Worm (Caenorhabditis elegans): ENCODE measurements around the gene F57F4.2.

The F57F4.2 gene

DNA sequence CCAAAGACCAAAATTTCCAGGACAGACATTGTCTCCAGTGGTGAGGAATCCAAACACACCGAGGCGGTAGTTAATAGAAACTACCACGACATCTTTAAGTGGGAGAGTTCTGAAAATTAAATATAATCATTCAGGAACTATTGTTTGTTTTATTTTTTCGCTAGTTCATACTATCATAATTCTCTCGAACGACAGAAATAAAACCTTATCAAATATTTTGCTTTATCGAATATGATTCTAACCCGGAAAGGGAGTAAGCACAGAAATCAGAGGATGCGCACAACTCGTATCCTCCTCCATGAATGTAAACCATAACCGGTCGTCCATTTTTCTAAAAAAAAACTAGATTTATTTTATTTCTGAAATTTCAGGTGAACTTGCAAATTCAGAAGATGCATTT is 24.7 kb downstream of the F57F4.2 start:
- TF ChIP-seq pqm-1 (tag; optimal IDR thresholded peaks at IDR 0.05) (peak; percentile 13), elt-2 (tag; optimal IDR thresholded peaks at IDR 0.05) (peak; percentile 51), unc-62 (GFP tag; optimal IDR thresholded peaks at IDR 0.05) (no peak)

DNA sequence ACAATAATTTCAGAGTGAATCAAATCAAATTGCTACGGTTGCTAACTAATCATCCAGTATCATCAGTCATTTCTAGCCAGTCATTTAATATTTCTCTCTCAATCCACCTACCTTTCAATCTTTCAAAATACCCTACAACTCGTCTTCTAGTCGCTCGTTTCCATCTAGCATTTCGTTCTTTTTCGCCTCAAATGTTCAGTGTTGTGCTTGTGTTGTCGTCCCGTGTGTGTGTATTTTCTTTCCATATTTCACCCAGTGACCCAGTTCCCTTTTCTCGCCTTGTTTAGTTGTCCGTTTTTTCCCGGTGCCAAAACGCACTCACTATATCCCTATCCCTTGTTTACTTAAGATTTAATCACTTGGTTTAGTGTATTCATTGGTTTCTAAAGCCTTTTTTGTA is 27.8 kb downstream of the F57F4.2 start:
- peak; percentile 6 for TF ChIP-seq pha-4 (tag; optimal IDR thresholded peaks at IDR 0.05)
- no peak for TF ChIP-seq eor-1 (tag; optimal IDR thresholded peaks at IDR 0.05)

DNA sequence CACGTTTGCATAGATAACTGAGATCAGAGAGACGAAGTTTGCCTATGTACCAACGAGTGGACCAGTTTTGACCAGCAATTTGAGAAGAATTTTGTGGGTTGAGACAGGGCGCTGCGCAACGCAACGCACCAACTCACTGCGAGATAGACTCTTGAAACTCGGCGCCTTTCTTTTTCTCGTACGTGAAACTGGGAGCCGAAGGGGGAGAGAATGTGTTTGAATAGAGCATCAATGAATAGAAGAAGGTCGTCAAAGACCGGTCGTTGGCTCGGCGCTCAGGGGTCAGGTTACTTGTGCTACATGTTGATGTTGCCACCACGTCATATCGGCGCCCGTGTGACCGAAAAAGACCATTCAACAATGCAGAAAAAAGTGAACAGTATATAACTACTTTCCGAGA is 30.0 kb downstream of the F57F4.2 start:
- TF ChIP-seq pha-4 (tag; optimal IDR thresholded peaks at IDR 0.05) (peak; percentile 83), ZK546.5 (tag; optimal IDR thresholded peaks at IDR 0.05) (no peak)

DNA sequence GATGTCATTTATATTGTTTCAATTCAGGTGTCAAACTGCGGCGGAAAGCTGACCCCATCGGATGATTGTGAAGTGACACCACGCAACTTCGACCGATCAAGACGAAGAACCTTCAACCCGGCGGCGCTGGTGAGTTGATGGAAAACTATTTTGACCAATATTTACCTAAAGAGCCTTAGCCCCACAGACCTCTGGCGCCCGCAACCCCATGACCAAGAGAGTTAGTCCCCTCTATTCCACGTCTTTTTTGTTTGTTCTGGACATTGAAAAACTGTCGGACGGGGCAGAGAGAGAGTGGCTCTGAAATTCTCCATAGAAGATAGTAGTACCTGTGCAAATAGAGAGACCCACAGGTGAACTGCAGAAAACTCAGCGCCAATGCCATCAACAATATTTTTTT is 30.8 kb downstream of the F57F4.2 start:
- TF ChIP-seq mml-1 (tag; optimal IDR thresholded peaks at IDR 0.05) (no peak), pha-4 (tag; optimal IDR thresholded peaks at IDR 0.05) (peak; percentile 80)

ce11 chrV:6357236-6357635 is 32.3 kb downstream of the F57F4.2 start:
- TF ChIP-seq pha-4 (tag; optimal IDR thresholded peaks at IDR 0.05) (peak; percentile 74), daf-12 (tag; optimal IDR thresholded peaks at IDR 0.05) (no peak)

ce11 chrV:6355975-6356441 is 33.5 kb downstream of the F57F4.2 start, which contains the start of gene bcl-11:
bcl-11 (plus strand) TSS chrV:6356025.
- TF ChIP-seq pha-4 (tag; optimal IDR thresholded peaks at IDR 0.05) (peak; percentile 19), skn-1 (tag; optimal IDR thresholded peaks at IDR 0.05) (no peak), nhr-237 (tag; optimal IDR thresholded peaks at IDR 0.05) (no peak), nhr-77 (tag; optimal IDR thresholded peaks at IDR 0.05) (no peak), nfya-1 (tag; optimal IDR thresholded peaks at IDR 0.05; ENCODE audit: insufficient read depth) (no peak), nhr-12 (tag; optimal IDR thresholded peaks at IDR 0.05) (no peak), jun-1 (tag; optimal IDR thresholded peaks at IDR 0.05) (peak; percentile 13), egl-27 (tag; optimal IDR thresholded peaks at IDR 0.05) (no peak), elt-1 (tag; optimal IDR thresholded peaks at IDR 0.05) (no peak), nhr-67 (tag; optimal IDR thresholded peaks at IDR 0.05) (no peak), elt-2 (tag; optimal IDR thresholded peaks at IDR 0.05) (peak; percentile 94), pqm-1 (tag; optimal IDR thresholded peaks at IDR 0.05) (peak; percentile 90), nhr-76 (tag; optimal IDR thresholded peaks at IDR 0.05) (no peak), ceh-82 (tag; optimal IDR thresholded peaks at IDR 0.05) (no peak), zag-1 (tag; optimal IDR thresholded peaks at IDR 0.05) (no peak), ama-1 (optimal IDR thresholded peaks at IDR 0.05) (no peak)

ce11 chrV:6355412-6355811 is 34.1 kb downstream of the F57F4.2 start:
- TF ChIP-seq ceh-28 (tag; optimal IDR thresholded peaks at IDR 0.05) (no peak), pha-4 (tag; optimal IDR thresholded peaks at IDR 0.05) (peak; percentile 7), nhr-12 (tag; optimal IDR thresholded peaks at IDR 0.05) (no peak), nfya-1 (tag; optimal IDR thresholded peaks at IDR 0.05; ENCODE audit: insufficient read depth) (no peak)

ce11 chrV:6354786-6355185 is 34.7 kb downstream of the F57F4.2 start:
- TF ChIP-seq nhr-23 (tag; optimal IDR thresholded peaks at IDR 0.05): peak; percentile 28
- no peak for TF ChIP-seq tbx-2 (tag; optimal IDR thresholded peaks at IDR 0.05)

ce11 chrV:6354202-6354601 is 35.3 kb downstream of the F57F4.2 start:
- peak; percentile 96 for TF ChIP-seq nhr-25 (tag; optimal IDR thresholded peaks at IDR 0.05)
- no peak for TF ChIP-seq daf-12 (tag; optimal IDR thresholded peaks at IDR 0.05)
- no peak for TF ChIP-seq ceh-82 (tag; optimal IDR thresholded peaks at IDR 0.05)
- TF ChIP-seq nhr-12 (tag; optimal IDR thresholded peaks at IDR 0.05): no peak
- no peak for TF ChIP-seq ztf-4 (tag; optimal IDR thresholded peaks at IDR 0.05)
- no peak for TF ChIP-seq nhr-11 (tag; optimal IDR thresholded peaks at IDR 0.05)
- no peak for TF ChIP-seq unc-39 (tag; optimal IDR thresholded peaks at IDR 0.05)
- no peak for TF ChIP-seq pha-4 (tag; optimal IDR thresholded peaks at IDR 0.05)
- no peak for TF ChIP-seq jun-1 (tag; optimal IDR thresholded peaks at IDR 0.05)
- TF ChIP-seq nhr-237 (tag; optimal IDR thresholded peaks at IDR 0.05): no peak
- TF ChIP-seq nfya-1 (tag; optimal IDR thresholded peaks at IDR 0.05; ENCODE audit: insufficient read depth): peak; percentile 37
- no peak for TF ChIP-seq lin-15B (tag; optimal IDR thresholded peaks at IDR 0.05)
- peak; percentile 76 for TF ChIP-seq nhr-23 (tag; optimal IDR thresholded peaks at IDR 0.05)
- no peak for TF ChIP-seq mml-1 (tag; optimal IDR thresholded peaks at IDR 0.05)
- TF ChIP-seq elt-1 (tag; optimal IDR thresholded peaks at IDR 0.05): no peak
- TF ChIP-seq pqm-1 (tag; optimal IDR thresholded peaks at IDR 0.05): no peak
- no peak for TF ChIP-seq nhr-76 (tag; optimal IDR thresholded peaks at IDR 0.05)
- no peak for TF ChIP-seq fos-1 (tag; optimal IDR thresholded peaks at IDR 0.05)
- TF ChIP-seq lin-39 (tag; optimal IDR thresholded peaks at IDR 0.05): no peak
- TF ChIP-seq fkh-10 (GFP tag; optimal IDR thresholded peaks at IDR 0.05): no peak
- TF ChIP-seq ztf-11 (tag; optimal IDR thresholded peaks at IDR 0.05): no peak
- no peak for TF ChIP-seq ceh-9 (tag; optimal IDR thresholded peaks at IDR 0.05)
- no peak for TF ChIP-seq snpc-4 (tag; optimal IDR thresholded peaks at IDR 0.05)
- no peak for TF ChIP-seq skn-1 (tag; optimal IDR thresholded peaks at IDR 0.05)
- no peak for TF ChIP-seq hmg-11 (tag; optimal IDR thresholded peaks at IDR 0.05)

All from whole organism, L3 larva.